Fruit fly (Drosophila melanogaster) whole organism, embryonic: ENCODE measurements around the gene CG4615.

Experiments used
- Bdp1 ChIP-seq: fragments of 200-800 bp; sonication (Bioruptor generic); optimal IDR thresholded peaks from 3 replicates; lab custom pipeline; 2016; ENCODE audit warnings: missing biosample characterization, missing genetic modification characterization
- CG10959 ChIP-seq: fragments of 200-800 bp; sonication (Bioruptor generic); IDR thresholded peaks from 2 replicates; pipeline ENCODE4 v1.3.6; 2022; ENCODE audit warnings: missing biosample characterization, missing genetic modification characterization
- CG11504 ChIP-seq: fragments of 200-800 bp; sonication (Bioruptor generic); optimal IDR thresholded peaks from 3 replicates; lab custom pipeline; 2019; ENCODE audit warnings: missing biosample characterization, mild to moderate bottlenecking, missing genetic modification characterization, moderate library complexity
- CG11723 ChIP-seq: fragments of 200-800 bp; sonication (Bioruptor generic); optimal IDR thresholded peaks from 2 replicates; lab custom pipeline; 2017; ENCODE audit warnings: missing biosample characterization, mild to moderate bottlenecking, missing genetic modification characterization
- CG12071 ChIP-seq: fragments of 200-800 bp; sonication (Bioruptor generic); optimal IDR thresholded peaks from 3 replicates; lab custom pipeline; 2018; ENCODE audit warnings: missing biosample characterization, mild to moderate bottlenecking, missing genetic modification characterization
- CG12236 ChIP-seq: fragments of 200-800 bp; sonication (Bioruptor generic); optimal IDR thresholded peaks from 2 replicates; lab custom pipeline; 2016; ENCODE audit warnings: missing biosample characterization, missing genetic modification characterization
- CG1603 ChIP-seq: fragments of 200-800 bp; sonication (Bioruptor generic); optimal IDR thresholded peaks from 2 replicates; lab custom pipeline; 2019; ENCODE audit warnings: missing biosample characterization, mild to moderate bottlenecking, missing genetic modification characterization, moderate library complexity
- CG1832 ChIP-seq: fragments of 200-800 bp; sonication (Bioruptor generic); optimal IDR thresholded peaks from 2 replicates; lab custom pipeline; 2017; ENCODE audit warnings: missing biosample characterization, mild to moderate bottlenecking, missing genetic modification characterization, inconsistent platforms
- CG3281 ChIP-seq: fragments of 200-800 bp; sonication (Bioruptor generic); optimal IDR thresholded peaks from 3 replicates; lab custom pipeline; 2017; ENCODE audit warnings: missing biosample characterization, mild to moderate bottlenecking, missing genetic modification characterization
- CG33557 ChIP-seq: fragments of 200-800 bp; sonication (Bioruptor generic); optimal IDR thresholded peaks from 2 replicates; lab custom pipeline; 2019; ENCODE audit warnings: missing biosample characterization, mild to moderate bottlenecking, missing genetic modification characterization, moderate library complexity
- CG4282 ChIP-seq: fragments of 200-800 bp; sonication (Bioruptor generic); optimal IDR thresholded peaks from 2 replicates; lab custom pipeline; 2016; ENCODE audit warnings: missing biosample characterization, missing genetic modification characterization
- CG4404 ChIP-seq: fragments of 200-800 bp; sonication (Bioruptor generic); IDR thresholded peaks from 2 replicates; pipeline ENCODE4 v1.3.6; 2022; ENCODE audit warnings: missing biosample characterization, missing genetic modification characterization
- CG4617 ChIP-seq: fragments of 200-800 bp; sonication (Bioruptor generic); optimal IDR thresholded peaks from 3 replicates; lab custom pipeline; 2016; ENCODE audit warnings: missing biosample characterization, missing genetic modification characterization, borderline replicate concordance
- CG5180 ChIP-seq: fragments of 200-800 bp; sonication (Bioruptor generic); optimal IDR thresholded peaks from 3 replicates; lab custom pipeline; 2017; ENCODE audit warnings: missing biosample characterization, missing genetic modification characterization, mild to moderate bottlenecking, moderate library complexity, missing genetic modification reagents
- CG6254 ChIP-seq: fragments of 200-800 bp; sonication (Bioruptor generic); optimal IDR thresholded peaks from 3 replicates; lab custom pipeline; 2017; ENCODE audit warnings: mild to moderate bottlenecking, missing biosample characterization, missing genetic modification reagents, missing genetic modification characterization
- CG7987 ChIP-seq: fragments of 200-800 bp; sonication (Bioruptor generic); optimal IDR thresholded peaks from 2 replicates; lab custom pipeline; 2018; ENCODE audit warnings: missing biosample characterization, mild to moderate bottlenecking, missing genetic modification characterization, moderate library complexity
- CG9437 ChIP-seq: fragments of 200-800 bp; sonication (Bioruptor generic); optimal IDR thresholded peaks from 2 replicates; lab custom pipeline; 2018; ENCODE audit warnings: missing biosample characterization, mild to moderate bottlenecking, missing genetic modification characterization
- CG9727 ChIP-seq: fragments of 200-800 bp; sonication (Bioruptor generic); optimal IDR thresholded peaks from 3 replicates; lab custom pipeline; 2017; ENCODE audit warnings: missing biosample characterization, mild to moderate bottlenecking, missing genetic modification characterization
- Dad ChIP-seq: fragments of 200-800 bp; sonication (Bioruptor generic); optimal IDR thresholded peaks from 3 replicates; lab custom pipeline; 2016; ENCODE audit warnings: missing biosample characterization, missing genetic modification characterization
- Dll ChIP-seq: fragments of 200-800 bp; sonication (Bioruptor generic); IDR thresholded peaks from 4 replicates; pipeline ENCODE4 v1.3.6; 2022; ENCODE audit warnings: missing biosample characterization, missing genetic modification characterization; ENCODE audit not compliant: partially characterized antibody
- H2.0 ChIP-seq: fragments of 200-800 bp; sonication (Bioruptor generic); IDR thresholded peaks from 2 replicates; pipeline ENCODE4 v1.3.6; 2022; ENCODE audit warnings: missing biosample characterization, missing genetic modification characterization
- HLH54F ChIP-seq: fragments of 200-800 bp; sonication (Bioruptor generic); optimal IDR thresholded peaks from 3 replicates; lab custom pipeline; 2016; ENCODE audit warnings: missing biosample characterization, missing genetic modification characterization
- MESR4 ChIP-seq: fragments of 200-800 bp; sonication (Bioruptor generic); optimal IDR thresholded peaks from 2 replicates; lab custom pipeline; 2018; ENCODE audit warnings: missing biosample characterization, mild to moderate bottlenecking, missing genetic modification characterization, moderate library complexity
- NC2α ChIP-seq: fragments of 200-800 bp; sonication (Bioruptor generic); optimal IDR thresholded peaks from 2 replicates; lab custom pipeline; 2016; ENCODE audit warnings: missing biosample characterization, missing genetic modification characterization
- Poxn ChIP-seq: fragments of 200-800 bp; sonication (Bioruptor generic); IDR thresholded peaks from 2 replicates; pipeline ENCODE4 v1.3.6; 2022; ENCODE audit warnings: missing biosample characterization, missing genetic modification characterization
- Usf ChIP-seq: fragments of 200-800 bp; sonication (Bioruptor generic); optimal IDR thresholded peaks from 2 replicates; lab custom pipeline; 2017; ENCODE audit warnings: missing genotype, missing biosample characterization, missing genetic modification characterization
- Xrp1 ChIP-seq: fragments of 200-800 bp; sonication (Bioruptor generic); IDR thresholded peaks from 2 replicates; pipeline ENCODE4 v1.3.6; 2022; ENCODE audit warnings: missing biosample characterization, missing genetic modification characterization
- ase ChIP-seq: fragments of 200-800 bp; sonication (Bioruptor generic); IDR thresholded peaks from 3 replicates; pipeline ENCODE4 v1.3.6; 2022; ENCODE audit warnings: missing biosample characterization, missing genetic modification characterization
- corto ChIP-seq: fragments of 200-800 bp; sonication (Bioruptor generic); optimal IDR thresholded peaks from 2 replicates; lab custom pipeline; 2016; ENCODE audit warnings: missing biosample characterization, mild to moderate bottlenecking, missing genetic modification characterization, moderate library complexity
- croc ChIP-seq: fragments of 200-800 bp; sonication (Bioruptor generic); conservative IDR thresholded peaks from 3 replicates; pipeline ENCODE4 v1.3.6; 2022; ENCODE audit warnings: missing biosample characterization, missing genetic modification characterization
- eyg ChIP-seq: fragments of 200-800 bp; sonication (Bioruptor generic); optimal IDR thresholded peaks from 3 replicates; lab custom pipeline; 2016; ENCODE audit warnings: missing biosample characterization, missing genetic modification characterization
- gce ChIP-seq: fragments of 200-800 bp; sonication (Bioruptor generic); IDR thresholded peaks from 3 replicates; pipeline ENCODE4 v1.3.6; 2022; ENCODE audit warnings: missing biosample characterization, missing genetic modification characterization
- lmd ChIP-seq: fragments of 200-800 bp; sonication (Bioruptor generic); IDR thresholded peaks from 2 replicates; pipeline ENCODE4 v1.3.6; 2022; ENCODE audit warnings: missing biosample characterization, missing genetic modification characterization
- mam ChIP-seq: fragments of 200-800 bp; sonication (Bioruptor generic); optimal IDR thresholded peaks from 3 replicates; lab custom pipeline; 2016; ENCODE audit warnings: missing biosample characterization, missing genetic modification characterization
- oc ChIP-seq: fragments of 200-800 bp; sonication (Bioruptor generic); optimal IDR thresholded peaks from 2 replicates; lab custom pipeline; 2018; ENCODE audit warnings: missing biosample characterization, mild to moderate bottlenecking, missing genetic modification characterization, moderate library complexity
- repo ChIP-seq: fragments of 200-800 bp; sonication (Bioruptor generic); optimal IDR thresholded peaks from 2 replicates; lab custom pipeline; 2016; ENCODE audit warnings: missing biosample characterization, missing genetic modification characterization
- schlank ChIP-seq: fragments of 200-800 bp; sonication (Bioruptor generic); optimal IDR thresholded peaks from 2 replicates; lab custom pipeline; 2018; ENCODE audit warnings: missing biosample characterization, mild to moderate bottlenecking, missing genetic modification characterization
- slbo ChIP-seq: fragments of 200-800 bp; sonication (Bioruptor generic); IDR thresholded peaks from 2 replicates; pipeline ENCODE4 v1.3.6; 2022; ENCODE audit warnings: missing biosample characterization, missing genetic modification characterization
- trem ChIP-seq: fragments of 200-800 bp; optimal IDR thresholded peaks from 3 replicates; lab custom pipeline; 2019; ENCODE audit warnings: missing biosample characterization, mild to moderate bottlenecking, missing genetic modification characterization, moderate library complexity
- unc-4 ChIP-seq: fragments of 200-800 bp; sonication (Bioruptor generic); IDR thresholded peaks from 2 replicates; pipeline ENCODE4 v1.3.6; 2022; ENCODE audit warnings: missing biosample characterization, missing genetic modification characterization; ENCODE audit not compliant: partially characterized antibody
- zfh1 ChIP-seq: fragments of 200-800 bp; sonication (Bioruptor generic); IDR thresholded peaks from 3 replicates; pipeline ENCODE4 v1.3.6; 2022; ENCODE audit warnings: missing biosample characterization, missing genetic modification characterization

Gene CG4615

DNA sequence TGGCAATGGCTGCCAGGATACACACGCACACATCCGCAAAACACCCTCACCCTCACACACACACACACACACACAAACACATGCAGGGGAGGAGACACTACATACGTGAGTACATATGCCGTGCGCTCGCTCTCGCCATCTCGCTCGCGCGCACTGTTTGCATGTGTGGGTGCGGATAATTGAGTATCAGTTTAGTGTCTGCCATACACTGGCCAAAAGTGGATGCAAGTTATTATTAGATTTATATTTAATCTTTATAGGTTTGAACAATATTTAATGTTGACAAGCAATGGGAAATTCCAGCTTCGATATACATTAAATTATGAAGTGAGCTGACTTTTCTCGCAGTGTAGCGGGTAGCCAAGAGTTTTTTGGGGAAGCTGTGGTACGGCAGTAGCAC, 15.6 kb upstream of the CG4615 start (continued):
- TF ChIP-seq corto (no peak), mam (peak; percentile 28), schlank (peak; percentile 23), CG3281 (GFP tag; lab: Kevin White, UChicago) (peak; percentile 64), CG4617 (peak; percentile 5), croc (GFP tag; lab: Robert Waterston, UW) (peak; percentile 44; the same call in 2 of the 3 replicates), MESR4 (GFP tag; lab: Kevin White, UChicago) (no peak), oc (tag; lab: Kevin White, UChicago) (peak; percentile 13), eyg (no peak), CG9727 (GFP tag; lab: Kevin White, UChicago) (peak; percentile 83), trem (tag; lab: Kevin White, UChicago) (peak; percentile 55), CG9437 (GFP tag; lab: Kevin White, UChicago) (peak; percentile 28), Usf (GFP tag; lab: Kevin White, UChicago) (peak; percentile 17), lmd (GFP tag; lab: Robert Waterston, UW) (peak; percentile 48), CG12071 (GFP tag; lab: Kevin White, UChicago) (peak; percentile 45), CG10959 (GFP tag; lab: Robert Waterston, UW) (peak; percentile 72), ase (0 out of 3 replicates have a peak, but pooled peaks have one; percentile 48), HLH54F (GFP tag; lab: Kevin White, UChicago) (no peak), CG4282 (GFP tag; lab: Kevin White, UChicago) (no peak), Poxn (GFP tag; lab: Robert Waterston, UW) (no peak), CG6254 (GFP tag; lab: Kevin White, UChicago) (peak; percentile 64), CG1603 (tag; lab: Kevin White, UChicago) (peak; percentile 82), unc-4 (GFP tag; lab: Robert Waterston, UW) (no peak), gce (0 out of 3 replicates have a peak, but pooled peaks have one; percentile 50), Dll (GFP tag; lab: Robert Waterston, UW) (no peak), repo (GFP tag; lab: Kevin White, UChicago) (no peak), CG7987 (GFP tag; lab: Kevin White, UChicago) (peak; percentile 7), slbo (GFP tag; lab: Robert Waterston, UW) (peak; percentile 70), H2.0 (GFP tag; lab: Robert Waterston, UW) (peak; percentile 54; the same call in 1 of the 2 replicates), CG11723 (GFP tag; lab: Kevin White, UChicago) (peak; percentile 29), CG5180 (GFP tag; lab: Kevin White, UChicago) (peak; percentile 50), zfh1 (GFP tag; lab: Robert Waterston, UW) (peak; percentile 76; the same call in 2 of the 3 replicates), CG12236 (GFP tag; lab: Kevin White, UChicago) (no peak), Bdp1 (no peak), NC2α (GFP tag; lab: Kevin White, UChicago) (no peak), Xrp1 (GFP tag; lab: Robert Waterston, UW) (peak; percentile 77), CG11504 (peak; percentile 73), CG1832 (GFP tag; lab: Kevin White, UChicago) (peak; percentile 24), CG4404 (GFP tag; lab: Robert Waterston, UW) (peak; percentile 71), CG33557 (GFP tag; lab: Kevin White, UChicago) (peak; percentile 50), Dad (GFP tag; lab: Kevin White, UChicago) (peak; percentile 37)
